Fruit fly (Drosophila melanogaster): ENCODE results near the gene CG43702.

DNA sequence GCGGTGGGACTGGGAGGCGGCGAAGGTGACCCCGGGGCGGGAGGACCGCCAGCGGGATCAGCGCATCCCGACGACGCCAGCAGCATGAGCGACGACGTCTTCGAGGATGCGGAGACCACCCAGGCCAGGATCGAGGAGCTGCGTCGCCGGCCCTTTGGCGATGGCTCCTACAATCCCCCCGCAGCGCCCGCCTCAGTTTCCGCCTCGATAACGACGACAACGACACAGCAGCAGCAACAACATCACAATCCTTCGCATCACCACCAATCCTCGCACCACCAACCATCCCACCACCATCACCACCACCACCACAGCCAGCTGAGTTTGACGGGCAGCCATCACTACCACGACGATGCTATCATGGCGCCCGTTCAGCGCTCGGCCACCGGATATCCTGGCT is 21.5 kb downstream of the CG43702 start:
- TF ChIP-seq gl (tag; optimal IDR thresholded peaks at IDR 0.05), result no peak
- no peak for TF ChIP-seq Ets98B (GFP tag; IDR thresholded peaks at IDR 0.05)
- no peak for TF ChIP-seq CG12605 (GFP tag; IDR thresholded peaks at IDR 0.05)
- no peak for TF ChIP-seq CG8159 (tag; optimal IDR thresholded peaks at IDR 0.05)
- TF ChIP-seq Snoo (tag; optimal IDR thresholded peaks at IDR 0.05), result no peak
- TF ChIP-seq Pif1B (GFP tag; optimal IDR thresholded peaks at IDR 0.05), result no peak
- TF ChIP-seq CG10348 (GFP tag; IDR thresholded peaks at IDR 0.05), result no peak
- no peak for TF ChIP-seq CG9948 (tag; optimal IDR thresholded peaks at IDR 0.05)
- TF ChIP-seq EcR (GFP tag; optimal IDR thresholded peaks at IDR 0.05), result no peak
- no peak for TF ChIP-seq CG15710 (tag; optimal IDR thresholded peaks at IDR 0.05)
- TF ChIP-seq CG17806 (tag; optimal IDR thresholded peaks at IDR 0.05), result no peak
- no peak for TF ChIP-seq CG14655 (GFP tag; optimal IDR thresholded peaks at IDR 0.05)
- TF ChIP-seq rn (GFP tag; IDR thresholded peaks at IDR 0.05), result no peak

Measured in whole organism, pupa.